Worm (Caenorhabditis elegans): ENCODE results near the gene dpy-2.
A peak's percentile ranks its signal among the peaks of the same experiment; 100 is the strongest.

The dpy-2 gene

DNA sequence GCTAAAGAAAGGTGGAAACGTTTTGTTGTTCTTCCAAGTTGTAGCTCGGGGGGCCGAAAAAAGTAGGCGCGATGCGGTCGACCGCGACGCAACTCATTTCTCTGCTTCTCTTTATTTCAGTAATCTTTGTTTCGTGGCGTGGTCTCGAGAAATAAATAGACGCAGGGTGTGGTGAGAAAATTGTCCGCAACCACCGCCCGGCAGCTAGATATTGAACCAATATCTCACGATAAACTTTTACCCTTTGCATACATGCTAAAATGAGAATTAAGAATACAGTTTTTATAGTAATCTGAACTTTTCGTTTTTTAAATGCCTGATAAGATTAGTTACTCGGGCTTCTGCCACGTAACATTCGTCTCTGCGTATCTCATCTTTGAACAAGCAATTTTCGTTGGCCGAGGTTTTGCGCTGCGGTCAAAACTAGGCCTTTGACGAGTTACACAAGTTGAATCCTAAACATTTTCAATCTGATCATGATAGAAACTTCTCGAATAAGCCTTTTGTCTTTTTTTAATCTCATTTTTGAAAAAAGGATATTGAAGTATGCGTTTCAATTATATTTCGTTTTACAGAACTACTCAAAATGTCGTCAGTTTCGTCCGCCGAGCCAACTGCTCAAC, 30.3 kb upstream of the dpy-2 start, which contains the start of gene gyf-1 (continued):
- TF ChIP-seq nhr-25 (tag; optimal IDR thresholded peaks at IDR 0.05; ENCODE audit: borderline replicate concordance, insufficient read depth) (no peak), mep-1 (tag; optimal IDR thresholded peaks at IDR 0.05) (no peak), zip-2 (tag; optimal IDR thresholded peaks at IDR 0.05) (no peak), hmg-1.1 (GFP tag; IDR thresholded peaks at IDR 0.05) (peak; percentile 56; the same call in 1 of the 2 replicates), tag-97 (GFP tag; IDR thresholded peaks at IDR 0.05) (no peak), unc-62 (GFP tag; optimal IDR thresholded peaks at IDR 0.05 in 1 of 2) (peak in 1 of 2 experiments; percentile 33), unc-62 (tag; optimal IDR thresholded peaks at IDR 0.05) (no peak), lsy-2 (tag; optimal IDR thresholded peaks at IDR 0.05) (peak in 1 of 2 experiments; percentile 44)

DNA sequence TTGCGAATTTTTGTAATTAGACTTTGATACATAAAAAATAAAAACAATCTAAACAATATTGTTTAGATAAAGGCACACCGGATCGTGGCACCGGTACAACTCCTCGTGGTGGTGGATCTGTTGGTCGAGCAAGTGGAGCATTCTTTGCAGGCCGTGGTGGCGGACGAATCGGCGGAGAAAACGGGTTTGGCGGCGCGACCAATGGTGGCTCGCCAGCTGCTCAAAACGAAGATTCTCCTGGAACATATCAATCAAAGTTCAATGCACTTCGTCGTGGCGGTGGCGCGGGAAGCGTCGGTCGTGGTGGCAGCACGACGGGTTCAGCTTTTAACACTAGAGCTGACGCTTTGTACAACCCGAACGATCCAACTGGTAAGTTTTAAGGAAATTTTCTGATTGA, 28.1 kb upstream of the dpy-2 start:
- TF ChIP-seq gei-8 (GFP tag; optimal IDR thresholded peaks at IDR 0.05) (no peak), hlh-30 (tag; optimal IDR thresholded peaks at IDR 0.05; ENCODE audit: insufficient read depth) (no peak), dmd-9 (GFP tag; IDR thresholded peaks at IDR 0.05) (no peak), set-16 (GFP tag; IDR thresholded peaks at IDR 0.05) (peak; percentile 67; the same call in 1 of the 2 replicates), aha-1 (tag) (peak; percentile 65)

ce11 chrII:6689088-6689487, 25.0 kb upstream of the dpy-2 start:
- TF ChIP-seq dmd-9 (GFP tag; IDR thresholded peaks at IDR 0.05): no peak
- TF ChIP-seq F49E8.2 (tag; optimal IDR thresholded peaks at IDR 0.05; ENCODE audit: borderline replicate concordance): no peak
- TF ChIP-seq ceh-82 (tag; optimal IDR thresholded peaks at IDR 0.05): no peak
- no peak for TF ChIP-seq madf-9 (GFP tag; conservative IDR thresholded peaks at IDR 0.05)
- no peak for TF ChIP-seq hlh-11 (tag; optimal IDR thresholded peaks at IDR 0.05)
- TF ChIP-seq hlh-30 (tag; optimal IDR thresholded peaks at IDR 0.05; ENCODE audit: insufficient read depth): peak; percentile 51
- TF ChIP-seq lsy-2 (tag; optimal IDR thresholded peaks at IDR 0.05): peak in 1 of 2 experiments; percentile 0
- TF ChIP-seq aha-1 (tag): peak; percentile 37
- TF ChIP-seq rbr-2 (tag; optimal IDR thresholded peaks at IDR 0.05): no peak

- TF ChIP-seq arid-1 (GFP tag; conservative IDR thresholded peaks at IDR 0.05) (no peak), dmd-6 (GFP tag; IDR thresholded peaks at IDR 0.05) (0 out of 2 replicates have a peak, but pooled peaks have one; percentile 8), hlh-30 (tag; optimal IDR thresholded peaks at IDR 0.05; ENCODE audit: insufficient read depth) (peak; percentile 52), pha-4 (GFP tag; IDR thresholded peaks at IDR 0.05) (no peak), pha-4 (tag; optimal IDR thresholded peaks at IDR 0.05) (no peak), ztf-11 (tag; optimal IDR thresholded peaks at IDR 0.05) (no peak), unc-62 (GFP tag; optimal IDR thresholded peaks at IDR 0.05 in 1 of 2) (peak in 1 of 2 experiments; percentile 6), unc-62 (tag; optimal IDR thresholded peaks at IDR 0.05) (no peak), F44E2.7 (GFP tag; IDR thresholded peaks at IDR 0.05) (no peak), nhr-10 (tag; optimal IDR thresholded peaks at IDR 0.05) (no peak), ceh-32 (tag; optimal IDR thresholded peaks at IDR 0.05; ENCODE audit: poor library complexity) (no peak)
Observed at ce11 chrII:6695388-6695787, 18.7 kb upstream of the dpy-2 start, which contains the start of gene C18H9.5. Gene C18H9.5 (minus strand): TSS chrII:6695566.

DNA sequence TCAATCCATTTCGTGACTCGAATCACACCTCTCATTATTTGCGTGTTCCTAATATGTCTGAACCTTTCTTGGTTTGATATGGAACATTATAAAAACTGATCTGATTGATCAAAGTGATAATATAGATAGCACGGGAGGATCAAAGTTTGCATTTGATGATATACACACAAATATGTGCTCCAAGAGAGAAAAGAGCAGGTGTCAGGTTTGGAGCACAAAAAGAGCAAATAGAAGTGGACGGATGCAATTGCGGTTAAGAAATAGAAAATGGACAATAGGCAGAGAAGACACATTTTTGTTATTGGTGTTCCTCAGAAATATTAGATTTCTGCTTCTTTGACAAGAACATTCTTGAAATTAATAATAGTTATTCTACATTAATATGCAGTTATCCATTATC, 15.3 kb upstream of the dpy-2 start, which contains the start of gene C18H9.1:
C18H9.1 (plus strand) TSS at position 301 of the 400 bp plus-strand sequence.
- TF ChIP-seq mes-2 (tag; optimal IDR thresholded peaks at IDR 0.05; ENCODE audit: poor library complexity, severe bottlenecking) (no peak), daf-12 (tag; optimal IDR thresholded peaks at IDR 0.05) (no peak), zfp-3 (GFP tag; conservative IDR thresholded peaks at IDR 0.05) (no peak), mdl-1 (tag; optimal IDR thresholded peaks at IDR 0.05) (no peak), skn-1 (tag; optimal IDR thresholded peaks at IDR 0.05) (no peak), nhr-42 (GFP tag; IDR thresholded peaks at IDR 0.05) (no peak), vab-7 (GFP tag; IDR thresholded peaks at IDR 0.05) (no peak), aly-2 (tag; optimal IDR thresholded peaks at IDR 0.05) (no peak), dmd-8 (GFP tag; IDR thresholded peaks at IDR 0.05) (no peak), lin-1 (GFP tag; IDR thresholded peaks at IDR 0.05) (no peak), lir-3 (tag; optimal IDR thresholded peaks at IDR 0.05) (no peak), tag-97 (GFP tag; IDR thresholded peaks at IDR 0.05) (no peak)

Measured in whole organism, L4 larva.